Worm (Caenorhabditis elegans) whole organism, L3 larva: ENCODE results near the gene C27F2.6.

Source experiments
- ama-1 ChIP-seq: fragments of 150-350 bp; optimal IDR thresholded peaks from 2 replicates; lab custom pipeline; 2018
- elt-2 ChIP-seq: sonication (generic microtip); optimal IDR thresholded peaks from 2 replicates; lab custom pipeline; 2016; ENCODE audit warnings: missing genetic modification reagents, mild to moderate bottlenecking, missing genetic modification characterization, missing compliant biosample characterization
- fkh-10 ChIP-seq: sonication (generic microtip); optimal IDR thresholded peaks from 2 replicates; lab custom pipeline; 2017; ENCODE audit warnings: missing biosample characterization, missing genetic modification reagents, missing genetic modification characterization
- nhr-237 ChIP-seq: fragments of 150-350 bp; optimal IDR thresholded peaks from 2 replicates; lab custom pipeline; 2014; ENCODE audit warnings: missing biosample characterization, missing genetic modification characterization
- skn-1 ChIP-seq: fragments of 150-350 bp; optimal IDR thresholded peaks from 2 replicates; lab custom pipeline; 2014; ENCODE audit warnings: missing biosample characterization, missing genetic modification characterization
- tbx-2 ChIP-seq: sonication (generic microtip); optimal IDR thresholded peaks from 2 replicates; lab custom pipeline; 2016; ENCODE audit warnings: mild to moderate bottlenecking, missing genetic modification characterization, missing compliant biosample characterization
- unc-62 ChIP-seq: fragments of 150-350 bp; sonication (generic microtip); optimal IDR thresholded peaks from 4 replicates; lab custom pipeline; 2014; ENCODE audit warnings: missing biosample characterization, missing genetic modification reagents, missing genetic modification characterization
- zag-1 ChIP-seq: fragments of 150-350 bp; optimal IDR thresholded peaks from 2 replicates; lab custom pipeline; 2014; ENCODE audit warnings: missing biosample characterization, missing genetic modification characterization
- ztf-11 ChIP-seq: fragments of 150-350 bp; optimal IDR thresholded peaks from 2 replicates; lab custom pipeline; 2014; ENCODE audit warnings: missing biosample characterization, missing genetic modification characterization

DNA sequence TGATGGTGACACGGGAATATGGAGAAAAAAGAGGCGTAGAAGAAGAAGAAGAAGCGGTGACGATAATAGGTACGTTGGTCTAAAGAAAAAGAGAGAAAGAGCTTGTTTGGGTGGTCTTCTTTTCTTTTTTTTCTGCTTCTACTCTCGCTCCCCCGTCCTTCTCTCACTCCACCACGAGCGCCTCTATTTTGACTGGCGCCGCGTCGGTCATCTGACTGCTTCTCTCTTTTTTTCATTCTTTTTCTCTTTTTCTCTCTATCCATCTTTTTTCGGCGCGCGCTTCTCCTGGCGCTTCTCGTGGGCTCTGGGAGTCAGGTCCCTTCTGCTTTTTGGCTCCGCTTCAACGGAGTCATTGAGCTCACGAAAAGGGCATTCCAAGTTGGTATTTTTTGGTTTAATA lies 29.9 kb downstream of the C27F2.6 start:
- no peak for TF ChIP-seq tbx-2 (tag; lab: Kevin White, UChicago)
- TF ChIP-seq elt-2 (tag; lab: Kevin White, UChicago), result no peak
- no peak for TF ChIP-seq zag-1 (tag; lab: Kevin White, UChicago)
- TF ChIP-seq unc-62 (GFP tag; lab: Kevin White, UChicago), result no peak
- TF ChIP-seq nhr-237 (tag; lab: Kevin White, UChicago), result no peak
- no peak for TF ChIP-seq ama-1
- TF ChIP-seq skn-1, result no peak
- no peak for TF ChIP-seq ztf-11 (tag; lab: Kevin White, UChicago)
- no peak for TF ChIP-seq fkh-10 (GFP tag; lab: Kevin White, UChicago)
